Worm (Caenorhabditis elegans) whole organism, L1 larva: ENCODE results near the gene trpp-3.

Experiments used
- C16A3.4 ChIP-seq: fragments of 150-350 bp; optimal IDR thresholded peaks from 2 replicates; lab custom pipeline; 2014; ENCODE audit warnings: missing biosample characterization, missing genetic modification characterization
- F16B12.6 ChIP-seq: fragments of 150-350 bp; optimal IDR thresholded peaks from 2 replicates; lab custom pipeline; 2014; ENCODE audit warnings: missing biosample characterization, missing genetic modification characterization
- alr-1 ChIP-seq: fragments of 200-800 bp; sonication (Bioruptor generic); optimal IDR thresholded peaks from 2 replicates; lab custom pipeline; 2018; ENCODE audit warnings: borderline replicate concordance, mild to moderate bottlenecking, missing genetic modification characterization, missing compliant biosample characterization
- aly-2 ChIP-seq: fragments of 150-350 bp; optimal IDR thresholded peaks from 2 replicates; lab custom pipeline; 2014; ENCODE audit warnings: missing biosample characterization, missing genetic modification characterization
- ama-1 ChIP-seq: fragments of 150-350 bp; optimal IDR thresholded peaks from 2 replicates; lab custom pipeline; 2014
- ceh-8 ChIP-seq: fragments of 200-800 bp; sonication (Bioruptor generic); optimal IDR thresholded peaks from 2 replicates; lab custom pipeline; 2018; ENCODE audit warnings: mild to moderate bottlenecking, missing genetic modification characterization, moderate library complexity, missing compliant biosample characterization
- ceh-82 ChIP-seq, 3 experiments: fragments of 150-350 bp in 1 of 3; sonication (generic microtip) in 2 of 3; optimal IDR thresholded peaks; 2 replicates each; lab custom pipeline; 2014 to 2017; ENCODE audit warnings: missing biosample characterization in 3 of 3, missing genetic modification characterization in 3 of 3
- ceh-88 ChIP-seq: fragments of 200-800 bp; sonication (Bioruptor generic); IDR thresholded peaks from 2 replicates; pipeline ENCODE4 v1.3.6; 2022; ENCODE audit warnings: missing genetic modification characterization, missing compliant biosample characterization
- ces-1 ChIP-seq: fragments of 150-350 bp; optimal IDR thresholded peaks from 2 replicates; lab custom pipeline; 2014; ENCODE audit warnings: missing biosample characterization, missing genetic modification reagents, missing genetic modification characterization
- dpl-1 ChIP-seq, 3 experiments: fragments of 150-350 bp in 2 of 3; sonication (generic microtip) in 1 of 3; optimal IDR thresholded peaks; 2 replicates each; lab custom pipeline; 2014 to 2017; ENCODE audit warnings: missing biosample characterization in 3 of 3, missing genetic modification characterization in 3 of 3, missing genetic modification reagents in 3 of 3
- dsc-1 ChIP-seq: sonication (generic microtip); optimal IDR thresholded peaks from 2 replicates; lab custom pipeline; 2016; ENCODE audit warnings: mild to moderate bottlenecking, missing genetic modification characterization, missing compliant biosample characterization
- efl-1 ChIP-seq, 4 experiments: fragments of 150-350 bp; optimal IDR thresholded peaks in 3 of 4; peaks in 1 of 4; 1 replicate in 1 of 4; 2 replicates in 3 of 4; lab custom pipeline; 2014; ENCODE audit warnings: missing biosample characterization in 2 of 4, missing genetic modification characterization in 2 of 4, missing genetic modification reagents in 2 of 4
- egl-13 ChIP-seq: sonication (generic microtip); optimal IDR thresholded peaks from 2 replicates; lab custom pipeline; 2016; ENCODE audit warnings: missing genotype, missing genetic modification reagents, missing genetic modification characterization, missing compliant biosample characterization
- egl-27 ChIP-seq, 2 experiments: fragments of 150-350 bp in 1 of 2; sonication (generic microtip); optimal IDR thresholded peaks; 3 replicates each; lab custom pipeline; 2017 to 2018; ENCODE audit warnings: missing biosample characterization in 2 of 2, missing genetic modification characterization in 2 of 2, missing genetic modification reagents in 2 of 2
- elt-2 ChIP-seq: sonication (generic microtip); optimal IDR thresholded peaks from 2 replicates; lab custom pipeline; 2016; ENCODE audit warnings: missing genetic modification characterization, mild to moderate bottlenecking, inconsistent platforms, missing compliant biosample characterization, missing genetic modification reagents
- isw-1 ChIP-seq: fragments of 200-800 bp; sonication (Bioruptor generic); IDR thresholded peaks from 2 replicates; pipeline ENCODE4 v1.3.6; 2022; ENCODE audit warnings: missing genetic modification characterization, missing compliant biosample characterization
- lin-13 ChIP-seq: fragments of 150-350 bp; optimal IDR thresholded peaks from 2 replicates; lab custom pipeline; 2014; ENCODE audit warnings: missing biosample characterization, missing genetic modification reagents, missing genetic modification characterization
- lin-15B ChIP-seq: fragments of 150-350 bp; sonication (generic microtip); optimal IDR thresholded peaks from 3 replicates; lab custom pipeline; 2014; ENCODE audit warnings: missing biosample characterization, missing genetic modification characterization
- lin-35 ChIP-seq, 2 experiments: fragments of 150-350 bp; optimal IDR thresholded peaks; 2 replicates each; lab custom pipeline; 2014; ENCODE audit warnings: missing biosample characterization in 2 of 2, missing genetic modification characterization in 2 of 2, missing genetic modification reagents in 2 of 2
- lsy-2 ChIP-seq, 2 experiments: fragments of 150-350 bp; optimal IDR thresholded peaks; 2 replicates each; lab custom pipeline; 2014; ENCODE audit warnings: missing biosample characterization in 2 of 2, missing genetic modification characterization in 2 of 2
- mef-2 ChIP-seq: fragments of 150-350 bp; optimal IDR thresholded peaks from 2 replicates; lab custom pipeline; 2014; ENCODE audit warnings: missing biosample characterization, missing genetic modification characterization
- mep-1 ChIP-seq: fragments of 150-350 bp; optimal IDR thresholded peaks from 2 replicates; lab custom pipeline; 2014; ENCODE audit warnings: missing biosample characterization, missing genetic modification characterization
- nhr-19 ChIP-seq: fragments of 200-800 bp; sonication (Bioruptor generic); conservative IDR thresholded peaks from 2 replicates; pipeline ENCODE4 v1.3.6; 2022; ENCODE audit warnings: missing genetic modification characterization, missing compliant biosample characterization
- nhr-20 ChIP-seq: sonication (generic microtip); optimal IDR thresholded peaks from 2 replicates; lab custom pipeline; 2016; ENCODE audit warnings: mild to moderate bottlenecking, missing genetic modification characterization, missing compliant biosample characterization
- nhr-28 ChIP-seq: fragments of 150-350 bp; optimal IDR thresholded peaks from 2 replicates; lab custom pipeline; 2014; ENCODE audit warnings: missing biosample characterization, missing genetic modification characterization
- nhr-47 ChIP-seq: sonication (generic microtip); optimal IDR thresholded peaks from 2 replicates; lab custom pipeline; 2016; ENCODE audit warnings: mild to moderate bottlenecking, missing genetic modification characterization, moderate library complexity, missing compliant biosample characterization
- nhr-71 ChIP-seq: sonication (generic microtip); optimal IDR thresholded peaks from 2 replicates; lab custom pipeline; 2016; ENCODE audit warnings: mild to moderate bottlenecking, missing genetic modification characterization, moderate library complexity, missing compliant biosample characterization
- nhr-76 ChIP-seq: sonication (generic microtip); optimal IDR thresholded peaks from 2 replicates; lab custom pipeline; 2017; ENCODE audit warnings: missing biosample characterization, missing genetic modification characterization
- nhr-84 ChIP-seq: sonication (generic microtip); optimal IDR thresholded peaks from 2 replicates; lab custom pipeline; 2017; ENCODE audit warnings: missing biosample characterization, missing genetic modification characterization
- nhr-85 ChIP-seq: sonication (generic microtip); peaks from one replicate; lab custom pipeline; 2016; ENCODE audit warnings: missing genetic modification characterization, inconsistent platforms, missing compliant biosample characterization
- skn-1 ChIP-seq: fragments of 150-350 bp; optimal IDR thresholded peaks from 2 replicates; lab custom pipeline; 2014; ENCODE audit warnings: missing biosample characterization, missing genetic modification characterization
- snu-23 ChIP-seq: sonication (generic microtip); optimal IDR thresholded peaks from 2 replicates; lab custom pipeline; 2016; ENCODE audit warnings: missing genetic modification characterization, missing compliant biosample characterization
- unc-130 ChIP-seq: fragments of 150-350 bp; optimal IDR thresholded peaks from 2 replicates; lab custom pipeline; 2017; ENCODE audit warnings: missing biosample characterization, missing genetic modification characterization, inconsistent platforms
- unc-30 ChIP-seq: sonication (generic microtip); optimal IDR thresholded peaks from 2 replicates; lab custom pipeline; 2017; ENCODE audit warnings: missing biosample characterization, missing genetic modification characterization
- unc-86 ChIP-seq: sonication (generic microtip); optimal IDR thresholded peaks from 2 replicates; lab custom pipeline; 2016; ENCODE audit warnings: missing genetic modification characterization, missing compliant biosample characterization
- vab-15 ChIP-seq: sonication (generic microtip); optimal IDR thresholded peaks from 2 replicates; lab custom pipeline; 2017; ENCODE audit warnings: missing genotype, mild to moderate bottlenecking, missing genetic modification characterization, missing compliant biosample characterization
- xbp-1 ChIP-seq: sonication (generic microtip); optimal IDR thresholded peaks from 2 replicates; lab custom pipeline; 2016; ENCODE audit warnings: missing genetic modification characterization, missing compliant biosample characterization
- zag-1 ChIP-seq: fragments of 150-350 bp; optimal IDR thresholded peaks from 2 replicates; lab custom pipeline; 2014; ENCODE audit warnings: missing biosample characterization, missing genetic modification characterization
- zip-4 ChIP-seq: fragments of 200-800 bp; sonication (Bioruptor generic); optimal IDR thresholded peaks from 2 replicates; lab custom pipeline; 2018; ENCODE audit warnings: mild to moderate bottlenecking, missing genetic modification characterization, moderate library complexity, missing compliant biosample characterization

The trpp-3 gene

ce11 chrIII:9488431-9488830, 36.9 kb upstream of the trpp-3 start, which contains the start of gene nlp-36:
Gene nlp-36 (plus strand): TSS chrIII:9488731.
- TF ChIP-seq ceh-88 (GFP tag; lab: Robert Waterston, UW) (no peak), zip-4 (GFP tag; lab: Kevin White, UChicago) (no peak), nhr-76 (tag; lab: Kevin White, UChicago) (no peak), ama-1 (no peak), nhr-85 (tag; lab: Kevin White, UChicago) (no peak), xbp-1 (no peak), mef-2 (no peak), elt-2 (tag; lab: Kevin White, UChicago) (no peak), zag-1 (tag; lab: Kevin White, UChicago) (no peak), ceh-82 (tag; optimal IDR thresholded peaks at IDR 0.05; lab: Kevin White, UChicago) (no peak), mep-1 (no peak)

- TF ChIP-seq unc-130 (tag; lab: Kevin White, UChicago) (no peak), efl-1 (optimal IDR thresholded peaks at IDR 0.05; lab: Kevin White, UChicago) (no peak), efl-1 (GFP tag; optimal IDR thresholded peaks at IDR 0.05 in 1 of 2; lab: Kevin White, UChicago) (peak in 1 of 2 experiments; percentile 91)
Measured at ce11 chrIII:9489798-9490197, 35.6 kb upstream of the trpp-3 start.

ce11 chrIII:9490783-9491547, 34.4 kb upstream of the trpp-3 start, which contains the start of the genes dars-1 and ctr-9:
Gene dars-1 (minus strand): TSS chrIII:9491215.
Gene ctr-9 (plus strand): TSS chrIII:9491396.
- TF ChIP-seq efl-1 (optimal IDR thresholded peaks at IDR 0.05; lab: Kevin White, UChicago) (peak in 1 of 2 experiments; percentile 52), efl-1 (GFP tag; optimal IDR thresholded peaks at IDR 0.05 in 1 of 2; lab: Kevin White, UChicago) (peak; percentile 24 to 95), nhr-84 (tag; lab: Kevin White, UChicago) (no peak), egl-13 (tag; lab: Kevin White, UChicago) (no peak), nhr-28 (no peak), isw-1 (GFP tag; lab: Robert Waterston, UW) (no peak), unc-86 (tag; lab: Kevin White, UChicago) (no peak), snu-23 (peak; percentile 24), dsc-1 (tag; lab: Kevin White, UChicago) (no peak), alr-1 (tag; lab: Kevin White, UChicago) (no peak), nhr-71 (tag; lab: Kevin White, UChicago) (peak; percentile 11), nhr-20 (no peak), lin-35 (GFP tag; optimal IDR thresholded peaks at IDR 0.05; lab: Kevin White, UChicago) (peak; percentile 13 to 53), dpl-1 (GFP tag; optimal IDR thresholded peaks at IDR 0.05; lab: Kevin White, UChicago) (peak; percentile 10 to 59 (median 48)), zip-4 (GFP tag; lab: Kevin White, UChicago) (peak; percentile 25), lin-15B (tag; lab: Kevin White, UChicago) (no peak), nhr-19 (no peak), nhr-47 (peak; percentile 13), skn-1 (tag; lab: Kevin White, UChicago) (no peak), F16B12.6 (tag; lab: Kevin White, UChicago) (peak; percentile 86), vab-15 (no peak), ceh-82 (tag; optimal IDR thresholded peaks at IDR 0.05; lab: Kevin White, UChicago) (peak in 1 of 3 experiments; percentile 0), ceh-8 (GFP tag; lab: Kevin White, UChicago) (no peak), lsy-2 (tag; optimal IDR thresholded peaks at IDR 0.05; lab: Kevin White, UChicago) (peak; percentile 14 to 47), egl-27 (tag; optimal IDR thresholded peaks at IDR 0.05; lab: Kevin White, UChicago) (no peak), C16A3.4 (tag; lab: Kevin White, UChicago) (no peak), lin-13 (no peak), mef-2 (no peak), ama-1 (no peak), aly-2 (tag; lab: Kevin White, UChicago) (no peak), unc-30 (tag; lab: Kevin White, UChicago) (no peak), ces-1 (GFP tag; lab: Kevin White, UChicago) (no peak)
